Worm (Caenorhabditis elegans) whole organism, young adult: Measurements from ENCODE around the gene K03B4.8.

Experiments
- dpff-1 ChIP-seq: sonication (generic microtip); optimal IDR thresholded peaks from 2 replicates; lab custom pipeline; 2017; ENCODE audit warnings: mild to moderate bottlenecking, missing genetic modification characterization, missing compliant biosample characterization
- dpl-1 ChIP-seq: fragments of 150-350 bp; optimal IDR thresholded peaks from 2 replicates; lab custom pipeline; 2014; ENCODE audit warnings: missing biosample characterization, missing genetic modification reagents, missing genetic modification characterization
- madf-10 ChIP-seq: sonication (generic microtip); optimal IDR thresholded peaks from 2 replicates; lab custom pipeline; 2016; ENCODE audit warnings: mild to moderate bottlenecking, missing genetic modification characterization, missing compliant biosample characterization

ce11 chrV:4672487-4672886 lies 1.9 kb downstream of the K03B4.8 start, which contains the start of gene K03B4.9:
- TF ChIP-seq madf-10 (tag; lab: Kevin White, UChicago) (no peak), dpl-1 (GFP tag; lab: Kevin White, UChicago) (no peak), dpff-1 (no peak)
